Fruit fly (Drosophila melanogaster): ENCODE data around the gene TwdlG.

TwdlG gene

DNA sequence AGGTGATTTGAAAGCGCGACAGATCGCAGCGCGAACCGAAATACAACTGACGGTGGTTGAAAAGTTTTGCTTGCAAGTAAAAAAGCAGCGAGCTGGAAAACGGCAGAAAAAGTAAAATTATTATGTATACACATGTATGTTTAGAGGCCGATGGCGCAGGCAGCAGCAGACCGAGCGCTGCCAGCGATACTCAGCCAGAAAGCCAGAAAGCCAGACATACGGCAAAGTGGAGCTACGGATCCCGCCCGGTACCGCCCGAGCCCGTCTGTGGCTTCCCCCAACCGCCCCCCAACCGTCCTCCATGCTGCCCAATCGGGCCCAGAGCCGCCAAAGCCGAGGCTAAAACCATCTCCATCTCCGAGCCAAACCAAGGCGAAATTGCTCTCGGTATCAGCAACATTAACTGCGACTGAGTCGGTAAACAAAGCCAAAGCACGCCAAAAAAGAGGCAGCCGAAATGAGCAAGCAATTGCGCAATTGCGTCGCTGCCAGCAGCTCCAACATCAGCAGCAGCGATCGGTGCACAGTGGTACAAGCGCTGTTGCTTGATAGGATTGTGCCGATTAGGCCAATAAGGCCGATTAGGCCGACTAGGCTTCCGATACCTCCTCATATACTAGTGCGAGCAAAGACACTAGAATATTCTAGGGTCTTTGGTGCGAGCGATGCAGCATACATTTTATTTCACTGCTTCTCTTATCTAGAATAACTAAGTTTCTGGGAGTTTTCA is 35.7 kb downstream of the TwdlG start, which contains the start of gene CG14636 (continued):
- TF ChIP-seq CG34224 (GFP tag; IDR thresholded peaks at IDR 0.05; ENCODE audit: partially characterized antibody) (peak; percentile 28; the same call in 1 of the 3 replicates), CG13624 (GFP tag; optimal IDR thresholded peaks at IDR 0.05) (peak; percentile 78), fd64A (GFP tag; optimal IDR thresholded peaks at IDR 0.05) (no peak), nau (GFP tag; optimal IDR thresholded peaks at IDR 0.05) (peak; percentile 74), MESR4 (GFP tag; optimal IDR thresholded peaks at IDR 0.05) (no peak), CG15479 (GFP tag; optimal IDR thresholded peaks at IDR 0.05) (no peak), CG3726 (GFP tag; IDR thresholded peaks at IDR 0.05) (peak; percentile 77), CG4820 (GFP tag; optimal IDR thresholded peaks at IDR 0.05) (peak; percentile 39), Bteb2 (GFP tag; optimal IDR thresholded peaks at IDR 0.05) (peak; percentile 50), CG7928 (GFP tag; optimal IDR thresholded peaks at IDR 0.05) (no peak), Rx (GFP tag; IDR thresholded peaks at IDR 0.05) (peak; percentile 60), slbo (GFP tag; IDR thresholded peaks at IDR 0.05) (peak; percentile 82), CG8924 (tag; optimal IDR thresholded peaks at IDR 0.05) (peak; percentile 58), Myb (GFP tag; optimal IDR thresholded peaks at IDR 0.05) (peak; percentile 53), CG15011 (GFP tag; optimal IDR thresholded peaks at IDR 0.05) (peak; percentile 53), caup (GFP tag; optimal IDR thresholded peaks at IDR 0.05; ENCODE audit: severe bottlenecking) (peak; percentile 67), CG2712 (tag; optimal IDR thresholded peaks at IDR 0.05) (peak; percentile 43), sr (GFP tag; IDR thresholded peaks at IDR 0.05) (0 out of 3 replicates have a peak, but pooled peaks have one; percentile 28), Dip3 (GFP tag; optimal IDR thresholded peaks at IDR 0.05) (peak; percentile 51), gce (GFP tag; IDR thresholded peaks at IDR 0.05) (peak; percentile 13; the same call in 1 of the 3 replicates), cas (GFP tag; IDR thresholded peaks at IDR 0.05) (0 out of 2 replicates have a peak, but pooled peaks have one; percentile 39), nerfin-1 (tag; optimal IDR thresholded peaks at IDR 0.05) (peak; percentile 21), CG10462 (GFP tag; optimal IDR thresholded peaks at IDR 0.05) (no peak), dysf (GFP tag; IDR thresholded peaks at IDR 0.05) (peak; percentile 90), CG15696 (tag; optimal IDR thresholded peaks at IDR 0.05) (peak; percentile 9), CG6272 (GFP tag; IDR thresholded peaks at IDR 0.05) (peak; percentile 68), Kr (GFP tag; optimal IDR thresholded peaks at IDR 0.05) (no peak), gcm2 (GFP tag; optimal IDR thresholded peaks at IDR 0.05) (peak; percentile 25), CG33557 (GFP tag; optimal IDR thresholded peaks at IDR 0.05) (no peak), tll (GFP tag; optimal IDR thresholded peaks at IDR 0.05) (no peak), ato (GFP tag; IDR thresholded peaks at IDR 0.05; ENCODE audit: partially characterized antibody) (peak; percentile 30; the same call in 1 of the 2 replicates), lbe (GFP tag; optimal IDR thresholded peaks at IDR 0.05) (no peak), gem (tag; optimal IDR thresholded peaks at IDR 0.05) (peak; percentile 76), NfI (GFP tag; optimal IDR thresholded peaks at IDR 0.05) (peak; percentile 70), Atf6 (GFP tag; IDR thresholded peaks at IDR 0.05) (peak; percentile 83), CG6765 (GFP tag; optimal IDR thresholded peaks at IDR 0.05) (peak; percentile 73), CG13296 (GFP tag; optimal IDR thresholded peaks at IDR 0.05) (peak; percentile 80), CG13287 (GFP tag; IDR thresholded peaks at IDR 0.05; ENCODE audit: partially characterized antibody) (peak; percentile 52), CG15073 (GFP tag; optimal IDR thresholded peaks at IDR 0.05) (no peak), fru (optimal IDR thresholded peaks at IDR 0.05) (no peak), CG12155 (GFP tag; optimal IDR thresholded peaks at IDR 0.05) (peak; percentile 54), CG12942 (GFP tag; optimal IDR thresholded peaks at IDR 0.05) (peak; percentile 45), CG12659 (GFP tag; optimal IDR thresholded peaks at IDR 0.05) (peak; percentile 76), CG11085 (GFP tag; IDR thresholded peaks at IDR 0.05) (peak; percentile 24; the same call in 1 of the 2 replicates), CG8290 (GFP tag; optimal IDR thresholded peaks at IDR 0.05) (no peak), CG8290 (tag; optimal IDR thresholded peaks at IDR 0.05) (peak in 1 of 2 experiments; percentile 62), B-H1 (GFP tag; IDR thresholded peaks at IDR 0.05) (peak; percentile 60), Adf1 (GFP tag; IDR thresholded peaks at IDR 0.05) (peak; percentile 85), HHEX (GFP tag; optimal IDR thresholded peaks at IDR 0.05) (peak; percentile 69)

Measured in whole organism, embryonic.